Fruit fly (Drosophila melanogaster) whole organism, embryonic: ENCODE results near the gene Usp14.

Source experiments
- Aef1 ChIP-seq: fragments of 200-800 bp; sonication (Bioruptor generic); IDR thresholded peaks from 3 replicates; pipeline ENCODE4 v1.3.6; 2022; ENCODE audit warnings: missing biosample characterization, missing genetic modification characterization
- CG10462 ChIP-seq: fragments of 200-800 bp; sonication (Bioruptor generic); optimal IDR thresholded peaks from 2 replicates; lab custom pipeline; 2016; ENCODE audit warnings: missing biosample characterization, missing genetic modification characterization
- CG10959 ChIP-seq: fragments of 200-800 bp; sonication (Bioruptor generic); IDR thresholded peaks from 2 replicates; pipeline ENCODE4 v1.3.6; 2022; ENCODE audit warnings: missing biosample characterization, missing genetic modification characterization
- CG11723 ChIP-seq: fragments of 200-800 bp; sonication (Bioruptor generic); optimal IDR thresholded peaks from 2 replicates; lab custom pipeline; 2017; ENCODE audit warnings: missing biosample characterization, mild to moderate bottlenecking, missing genetic modification characterization
- CG12071 ChIP-seq: fragments of 200-800 bp; sonication (Bioruptor generic); optimal IDR thresholded peaks from 3 replicates; lab custom pipeline; 2018; ENCODE audit warnings: missing biosample characterization, mild to moderate bottlenecking, missing genetic modification characterization
- CG12219 ChIP-seq: fragments of 200-800 bp; sonication (Bioruptor generic); optimal IDR thresholded peaks from 3 replicates; lab custom pipeline; 2018; ENCODE audit warnings: missing biosample characterization, mild to moderate bottlenecking, missing genetic modification characterization
- CG12942 ChIP-seq: fragments of 200-800 bp; sonication (Bioruptor generic); optimal IDR thresholded peaks from 3 replicates; lab custom pipeline; 2016; ENCODE audit warnings: missing biosample characterization, missing genetic modification characterization
- CG14050 ChIP-seq: fragments of 200-800 bp; sonication (Bioruptor generic); IDR thresholded peaks from 3 replicates; pipeline ENCODE4 v1.3.6; 2022; ENCODE audit warnings: missing biosample characterization, missing genetic modification characterization
- CG15514 ChIP-seq: fragments of 200-800 bp; sonication (Bioruptor generic); optimal IDR thresholded peaks from 3 replicates; lab custom pipeline; 2017; ENCODE audit warnings: missing biosample characterization, missing genetic modification characterization, mild to moderate bottlenecking, moderate library complexity, missing genetic modification reagents
- CG1832 ChIP-seq: fragments of 200-800 bp; sonication (Bioruptor generic); optimal IDR thresholded peaks from 2 replicates; lab custom pipeline; 2017; ENCODE audit warnings: missing biosample characterization, mild to moderate bottlenecking, missing genetic modification characterization, inconsistent platforms
- CG30431 ChIP-seq: fragments of 200-800 bp; sonication (Bioruptor generic); optimal IDR thresholded peaks from 2 replicates; lab custom pipeline; 2017; ENCODE audit warnings: missing biosample characterization, missing genetic modification characterization
- CG31441 ChIP-seq: fragments of 200-800 bp; sonication (Bioruptor generic); IDR thresholded peaks from 2 replicates; pipeline ENCODE4 v1.3.6; 2022; ENCODE audit warnings: missing biosample characterization, missing genetic modification characterization
- CG33213 ChIP-seq: fragments of 200-800 bp; sonication (Bioruptor generic); optimal IDR thresholded peaks from 3 replicates; lab custom pipeline; 2016; ENCODE audit warnings: missing biosample characterization, missing genetic modification characterization
- CG3726 ChIP-seq: fragments of 200-800 bp; sonication (Bioruptor generic); IDR thresholded peaks from 3 replicates; pipeline ENCODE4, ENCODE4 v1.3.6; 2022; ENCODE audit warnings: missing biosample characterization, missing genetic modification characterization
- CG4730 ChIP-seq: fragments of 200-800 bp; sonication (Bioruptor generic); IDR thresholded peaks from 2 replicates; pipeline ENCODE4 v1.3.6; 2022; ENCODE audit warnings: missing biosample characterization, missing genetic modification characterization
- CG5245 ChIP-seq: fragments of 200-800 bp; sonication (Bioruptor generic); optimal IDR thresholded peaks from 3 replicates; lab custom pipeline; 2016; ENCODE audit warnings: missing biosample characterization, missing genetic modification characterization
- CG8388 ChIP-seq: fragments of 200-800 bp; sonication (Bioruptor generic); optimal IDR thresholded peaks from 2 replicates; lab custom pipeline; 2019; ENCODE audit warnings: missing biosample characterization, mild to moderate bottlenecking, missing genetic modification characterization, moderate library complexity
- CG8944 ChIP-seq: fragments of 200-800 bp; sonication (Bioruptor generic); optimal IDR thresholded peaks from 3 replicates; lab custom pipeline; 2016; ENCODE audit warnings: missing biosample characterization, missing genetic modification characterization
- CG9932 ChIP-seq: fragments of 200-800 bp; sonication (Bioruptor generic); IDR thresholded peaks from 2 replicates; pipeline ENCODE4 v1.3.6; 2022; ENCODE audit warnings: missing biosample characterization, missing genetic modification characterization
- Chrac-16 ChIP-seq: fragments of 200-800 bp; sonication (Bioruptor generic); optimal IDR thresholded peaks from 3 replicates; lab custom pipeline; 2016; ENCODE audit warnings: missing biosample characterization, missing genetic modification characterization
- Dek ChIP-seq: fragments of 200-800 bp; sonication (Bioruptor generic); optimal IDR thresholded peaks from 3 replicates; lab custom pipeline; 2019; ENCODE audit warnings: missing biosample characterization, mild to moderate bottlenecking, missing genetic modification characterization, moderate library complexity
- Drgx ChIP-seq: fragments of 200-800 bp; sonication (Bioruptor generic); IDR thresholded peaks from 2 replicates; pipeline ENCODE4 v1.3.6; 2022; ENCODE audit warnings: missing biosample characterization, missing genetic modification characterization
- HLH4C ChIP-seq: fragments of 200-800 bp; sonication (Bioruptor generic); IDR thresholded peaks from 3 replicates; pipeline ENCODE4 v1.3.6; 2022; ENCODE audit warnings: missing biosample characterization, missing genetic modification characterization; ENCODE audit not compliant: partially characterized antibody
- HLH54F ChIP-seq: fragments of 200-800 bp; sonication (Bioruptor generic); optimal IDR thresholded peaks from 3 replicates; lab custom pipeline; 2016; ENCODE audit warnings: missing biosample characterization, missing genetic modification characterization
- Hey ChIP-seq: fragments of 200-800 bp; sonication (Bioruptor generic); optimal IDR thresholded peaks from 3 replicates; lab custom pipeline; 2018; ENCODE audit warnings: missing biosample characterization, mild to moderate bottlenecking, missing genetic modification characterization
- Mrtf ChIP-seq: fragments of 200-800 bp; sonication (Bioruptor generic); IDR thresholded peaks from 3 replicates; pipeline ENCODE4 v1.3.6; 2022; ENCODE audit warnings: missing biosample characterization, missing genetic modification characterization
- Nf-YA ChIP-seq: fragments of 200-800 bp; sonication (Bioruptor generic); IDR thresholded peaks from 2 replicates; pipeline ENCODE4 v1.3.6; 2022; ENCODE audit warnings: missing biosample characterization, missing genetic modification characterization
- Oli ChIP-seq: fragments of 200-800 bp; sonication (Bioruptor generic); optimal IDR thresholded peaks from 2 replicates; lab custom pipeline; 2018; ENCODE audit warnings: missing biosample characterization, mild to moderate bottlenecking, missing genetic modification characterization, moderate library complexity
- Sry-β ChIP-seq: fragments of 200-800 bp; sonication (Bioruptor generic); optimal IDR thresholded peaks from 2 replicates; lab custom pipeline; 2018; ENCODE audit warnings: missing biosample characterization, mild to moderate bottlenecking, missing genetic modification characterization, moderate library complexity
- Sry-δ ChIP-seq: fragments of 200-800 bp; sonication (Bioruptor generic); optimal IDR thresholded peaks from 2 replicates; lab custom pipeline; 2016; ENCODE audit warnings: missing biosample characterization, missing genetic modification characterization
- Taf1 ChIP-seq: fragments of 200-800 bp; sonication (Bioruptor generic); IDR thresholded peaks from 2 replicates; pipeline ENCODE4 v1.3.6; 2022; ENCODE audit warnings: missing biosample characterization, missing genetic modification characterization
- br ChIP-seq: fragments of >200 bp; optimal IDR thresholded peaks from 2 replicates; lab custom pipeline; 2017
- danr ChIP-seq: fragments of 200-800 bp; sonication (Bioruptor generic); IDR thresholded peaks from 2 replicates; pipeline ENCODE4 v1.3.6; 2022; ENCODE audit warnings: missing biosample characterization, missing genetic modification characterization
- dmrt99B ChIP-seq: fragments of 200-800 bp; sonication (Bioruptor generic); optimal IDR thresholded peaks from 2 replicates; lab custom pipeline; 2018; ENCODE audit warnings: missing biosample characterization, mild to moderate bottlenecking, missing genetic modification characterization, moderate library complexity
- eve ChIP-seq, 2 experiments: fragments of >200 bp; optimal IDR thresholded peaks; 2 replicates each; lab custom pipeline; 2017; ENCODE audit warnings: missing biosample characterization in 2 of 2, missing genetic modification characterization in 2 of 2
- gcm2 ChIP-seq: fragments of 200-800 bp; sonication (Bioruptor generic); optimal IDR thresholded peaks from 2 replicates; lab custom pipeline; 2016; ENCODE audit warnings: missing biosample characterization, missing genetic modification characterization
- gro ChIP-seq: fragments of 200-800 bp; sonication (Bioruptor generic); optimal IDR thresholded peaks from 2 replicates; lab custom pipeline; 2016; ENCODE audit warnings: missing biosample characterization, missing genetic modification characterization
- lab ChIP-seq: fragments of 200-800 bp; sonication (Bioruptor generic); optimal IDR thresholded peaks from 3 replicates; lab custom pipeline; 2017; ENCODE audit warnings: missing biosample characterization, missing genetic modification characterization, mild to moderate bottlenecking, moderate library complexity, missing genetic modification reagents
- odd ChIP-seq: fragments of 200-800 bp; sonication (Bioruptor generic); optimal IDR thresholded peaks from 2 replicates; lab custom pipeline; 2017; ENCODE audit warnings: missing biosample characterization, mild to moderate bottlenecking, missing genetic modification characterization
- peb ChIP-seq: fragments of 200-800 bp; sonication (Bioruptor generic); IDR thresholded peaks from 2 replicates; pipeline ENCODE4 v1.3.6; 2022; ENCODE audit warnings: missing biosample characterization, missing genetic modification characterization
- pfk ChIP-seq: fragments of 200-800 bp; sonication (Bioruptor generic); optimal IDR thresholded peaks from 2 replicates; lab custom pipeline; 2018; ENCODE audit warnings: missing biosample characterization, mild to moderate bottlenecking, missing genetic modification characterization, moderate library complexity
- prd ChIP-seq, 3 experiments: fragments of >200 bp in 2 of 3; fragments of 200-800 bp in 1 of 3; sonication (Bioruptor generic) in 1 of 3; optimal IDR thresholded peaks in 2 of 3; IDR thresholded peaks in 1 of 3; 2 replicates in 2 of 3; 3 replicates in 1 of 3; pipeline versions ENCODE4 v1.3.6 to Lab custom; 2017 to 2022; ENCODE audit warnings: missing biosample characterization in 1 of 3, missing genetic modification characterization in 1 of 3
- pzg ChIP-seq: fragments of 200-800 bp; sonication (Bioruptor generic); optimal IDR thresholded peaks from 3 replicates; lab custom pipeline; 2018; ENCODE audit warnings: missing biosample characterization, mild to moderate bottlenecking, missing genetic modification characterization, moderate library complexity
- sens ChIP-seq: fragments of 200-800 bp; sonication (Bioruptor generic); peaks from one replicate; lab custom pipeline; 2016; ENCODE audit warnings: missing biosample characterization, missing genetic modification characterization
- so ChIP-seq: fragments of 200-800 bp; sonication (Bioruptor generic); IDR thresholded peaks from 3 replicates; pipeline ENCODE4 v1.3.6; 2022; ENCODE audit warnings: missing biosample characterization, missing genetic modification characterization
- sob ChIP-seq: fragments of 200-800 bp; sonication (Bioruptor generic); IDR thresholded peaks from 2 replicates; pipeline ENCODE4 v1.3.6; 2022; ENCODE audit warnings: missing biosample characterization, missing genetic modification characterization
- tap ChIP-seq: fragments of 200-800 bp; optimal IDR thresholded peaks from 3 replicates; lab custom pipeline; 2019; ENCODE audit warnings: missing biosample characterization, mild to moderate bottlenecking, missing genetic modification characterization, moderate library complexity
- trem ChIP-seq: fragments of 200-800 bp; optimal IDR thresholded peaks from 3 replicates; lab custom pipeline; 2019; ENCODE audit warnings: missing biosample characterization, mild to moderate bottlenecking, missing genetic modification characterization, moderate library complexity
- yki ChIP-seq: fragments of >200 bp; optimal IDR thresholded peaks from 3 replicates; lab custom pipeline; 2018
- zen2 ChIP-seq: fragments of 200-800 bp; sonication (Bioruptor generic); IDR thresholded peaks from 3 replicates; pipeline ENCODE4 v1.3.6; 2022; ENCODE audit warnings: missing biosample characterization, missing genetic modification characterization; ENCODE audit not compliant: partially characterized antibody
- zfh1 ChIP-seq: fragments of 200-800 bp; sonication (Bioruptor generic); IDR thresholded peaks from 3 replicates; pipeline ENCODE4 v1.3.6; 2022; ENCODE audit warnings: missing biosample characterization, missing genetic modification characterization

The Usp14 gene

DNA sequence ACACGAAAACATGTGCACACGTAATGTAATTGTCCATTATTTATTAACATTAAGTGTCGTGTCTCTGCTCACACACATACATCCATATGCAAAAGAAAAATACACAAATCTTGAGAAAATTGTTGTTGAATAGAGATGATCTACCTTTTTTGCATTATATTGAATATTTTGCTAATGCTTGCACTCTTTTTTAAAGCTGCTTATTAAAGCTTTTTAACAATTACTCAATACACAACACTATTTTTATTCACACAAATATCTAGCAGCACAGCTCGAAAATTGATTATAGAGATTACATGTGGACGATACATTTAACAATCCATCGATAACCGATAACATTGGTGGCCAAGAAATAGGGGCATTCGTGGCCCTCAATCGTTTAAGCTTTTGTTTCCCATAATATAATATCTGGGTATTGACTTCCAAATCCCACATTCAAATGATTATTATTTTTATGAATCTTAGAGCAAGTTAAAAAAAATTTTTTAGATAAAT, 22.1 kb downstream of the Usp14 start, which contains the start of gene Ufd4 (continued):
- TF ChIP-seq lab (no peak), Hey (tag; lab: Kevin White, UChicago) (no peak), sob (GFP tag; lab: Robert Waterston, UW) (peak; percentile 36; the same call in 1 of the 2 replicates), Aef1 (GFP tag; lab: Robert Waterston, UW) (peak; percentile 47; the same call in 1 of the 3 replicates), zfh1 (GFP tag; lab: Robert Waterston, UW) (peak; percentile 75; the same call in 2 of the 3 replicates), dmrt99B (tag; lab: Kevin White, UChicago) (no peak), CG12071 (no peak), Dek (tag; lab: Kevin White, UChicago) (no peak), CG15514 (GFP tag; lab: Kevin White, UChicago) (no peak), Mrtf (no peak; the same call in 2 of the 3 replicates), CG10462 (GFP tag; lab: Kevin White, UChicago) (no peak), prd (optimal IDR thresholded peaks at IDR 0.05; lab: Kevin White, UChicago) (no peak), prd (GFP tag; IDR thresholded peaks at IDR 0.05; lab: Robert Waterston, UW) (peak; percentile 75; the same call in 2 of the 3 replicates), CG10959 (GFP tag; lab: Robert Waterston, UW) (no peak), gro (peak; percentile 75), Sry-β (GFP tag; lab: Kevin White, UChicago) (peak; percentile 15), gcm2 (GFP tag; lab: Kevin White, UChicago) (peak; percentile 56), CG31441 (GFP tag; lab: Robert Waterston, UW) (no peak), danr (GFP tag; lab: Robert Waterston, UW) (no peak), CG12219 (GFP tag; lab: Kevin White, UChicago) (no peak), HLH54F (GFP tag; lab: Kevin White, UChicago) (peak; percentile 63), Chrac-16 (peak; percentile 55), CG12942 (peak; percentile 7), CG14050 (GFP tag; lab: Robert Waterston, UW) (no peak; the same call in 1 of the 3 replicates), odd (GFP tag; lab: Kevin White, UChicago) (no peak), br (no peak), CG3726 (GFP tag; lab: Robert Waterston, UW) (no peak), CG5245 (GFP tag; lab: Kevin White, UChicago) (peak; percentile 37), eve (GFP tag; optimal IDR thresholded peaks at IDR 0.05; lab: Kevin White, UChicago) (no peak), CG8944 (GFP tag; lab: Kevin White, UChicago) (peak; percentile 3), Sry-δ (GFP tag; lab: Kevin White, UChicago) (peak; percentile 87), CG33213 (no peak), Drgx (GFP tag; lab: Robert Waterston, UW) (no peak), CG4730 (GFP tag; lab: Robert Waterston, UW) (no peak), CG1832 (GFP tag; lab: Kevin White, UChicago) (no peak), sens (GFP tag; lab: Kevin White, UChicago) (peak; percentile 93), peb (GFP tag; lab: Robert Waterston, UW) (no peak), HLH4C (GFP tag; lab: Robert Waterston, UW) (no peak; the same call in 2 of the 3 replicates), tap (tag; lab: Kevin White, UChicago) (no peak), pfk (GFP tag; lab: Kevin White, UChicago) (peak; percentile 47), trem (peak; percentile 66), so (GFP tag; lab: Robert Waterston, UW) (no peak; the same call in 2 of the 3 replicates), Oli (no peak), pzg (GFP tag; lab: Kevin White, UChicago) (peak; percentile 62), Nf-YA (GFP tag; lab: Robert Waterston, UW) (peak; percentile 44; the same call in 1 of the 2 replicates), CG11723 (GFP tag; lab: Kevin White, UChicago) (no peak), yki (lab: Kevin White, UChicago) (no peak), CG8388 (GFP tag; lab: Kevin White, UChicago) (peak; percentile 49), CG30431 (GFP tag; lab: Kevin White, UChicago) (no peak), CG9932 (GFP tag; lab: Robert Waterston, UW) (no peak), zen2 (no peak; the same call in 2 of the 3 replicates), Taf1 (GFP tag; lab: Robert Waterston, UW) (no peak)
